Worm (Caenorhabditis elegans): ENCODE measurements around the gene T21C9.6.

T21C9.6 gene

DNA sequence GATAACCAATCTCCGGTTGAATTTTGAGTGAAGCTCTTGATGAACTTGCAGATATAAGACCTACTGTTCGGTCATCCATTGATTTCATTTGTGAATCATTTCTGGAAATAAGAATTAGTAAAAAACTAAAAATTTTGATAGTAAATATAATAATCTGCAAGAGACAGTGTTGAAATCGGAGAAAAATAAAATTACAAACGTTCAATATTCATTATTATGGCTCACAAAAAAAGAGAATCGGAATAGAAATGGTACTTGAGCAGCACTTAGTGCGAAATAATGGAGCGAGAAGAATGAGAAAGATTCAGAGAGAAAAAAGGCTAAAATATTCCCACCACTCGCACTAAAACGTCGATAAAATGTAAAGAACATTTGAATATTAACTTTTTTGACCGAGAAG lies 5.4 kb upstream of the T21C9.6 start, which contains the start of gene vps-54:
vps-54 (minus strand) TSS at position 101 of the 400 bp plus-strand sequence.
- TF ChIP-seq mcd-1 (GFP tag; IDR thresholded peaks at IDR 0.05) (0 out of 2 replicates have a peak, but pooled peaks have one; percentile 9), snpc-1.3 (tag; optimal IDR thresholded peaks at IDR 0.05; ENCODE audit: insufficient read depth) (no peak), madf-3 (GFP tag; IDR thresholded peaks at IDR 0.05) (no peak), nfya-1 (tag; optimal IDR thresholded peaks at IDR 0.05; ENCODE audit: borderline replicate concordance, insufficient read depth) (no peak), somi-1 (GFP tag; optimal IDR thresholded peaks at IDR 0.05) (no peak), ztf-25 (GFP tag; IDR thresholded peaks at IDR 0.05) (no peak), lin-35 (GFP tag; optimal IDR thresholded peaks at IDR 0.05) (no peak), hlh-26 (GFP tag; conservative IDR thresholded peaks at IDR 0.05) (no peak), Y95B8A.8 (GFP tag; IDR thresholded peaks at IDR 0.05) (no peak)

DNA sequence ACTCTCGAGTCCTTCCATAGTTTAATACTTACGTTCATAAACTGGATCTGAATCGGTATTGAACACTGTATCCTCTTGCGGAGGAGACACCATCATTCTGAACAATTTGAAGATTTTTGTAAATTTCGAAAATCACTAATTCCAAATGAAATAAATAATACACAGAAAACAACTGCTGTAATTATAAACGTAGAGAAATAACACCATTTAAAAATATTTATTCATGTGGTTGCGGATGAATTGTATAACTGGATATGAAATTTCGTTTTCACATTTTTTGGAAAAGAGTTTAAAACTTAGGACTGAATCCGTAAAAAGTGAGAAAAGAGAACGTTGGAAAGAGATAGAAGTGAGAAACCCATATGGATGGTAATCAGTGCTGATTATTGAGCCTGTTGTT lies 3.5 kb upstream of the T21C9.6 start, which contains the start of gene mics-1:
mics-1 (minus strand) TSS at position 101 of the 400 bp plus-strand sequence.
- TF ChIP-seq K12H6.12 (tag; optimal IDR thresholded peaks at IDR 0.05) (no peak), Y53G8AR.9 (GFP tag; conservative IDR thresholded peaks at IDR 0.05) (0 out of 2 replicates have a peak, but pooled peaks have one; percentile 33)

DNA sequence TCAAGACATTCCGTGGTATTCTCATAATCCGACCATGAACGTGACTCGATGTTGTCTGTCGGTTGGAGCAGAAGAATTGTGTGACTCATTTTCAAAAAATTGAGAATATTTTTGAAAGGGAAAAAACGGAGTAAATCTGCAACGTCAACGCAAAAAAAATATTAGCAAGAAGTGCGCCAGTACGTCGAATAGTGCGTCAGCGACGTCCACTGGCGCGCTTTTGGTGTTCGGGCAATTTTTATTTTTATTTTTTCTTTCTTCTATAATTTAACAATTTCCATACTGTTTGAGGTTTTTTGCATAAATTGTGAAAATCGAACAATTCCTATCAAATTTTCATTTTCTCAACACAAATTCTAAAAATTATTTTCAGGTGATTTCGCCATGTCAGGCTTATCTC lies 2.7 kb upstream of the T21C9.6 start, which contains the start of the genes erh-1 and lpd-9:
erh-1 (minus strand) TSS at position 204 of the 400 bp plus-strand sequence.
lpd-9 (plus strand) TSS at position 368 of the 400 bp plus-strand sequence.
- no peak for TF ChIP-seq Y95B8A.8 (GFP tag; IDR thresholded peaks at IDR 0.05)
- TF ChIP-seq ceh-100 (GFP tag; IDR thresholded peaks at IDR 0.05) = no peak; the same call in 1 of the 2 replicates
- no peak for TF ChIP-seq F55B11.4 (tag; optimal IDR thresholded peaks at IDR 0.05; ENCODE audit: borderline replicate concordance, insufficient read depth)
- TF ChIP-seq die-1 (tag; optimal IDR thresholded peaks at IDR 0.05) = no peak
- no peak for TF ChIP-seq hlh-12 (tag; optimal IDR thresholded peaks at IDR 0.05)
- TF ChIP-seq nhr-27 (tag; optimal IDR thresholded peaks at IDR 0.05) = no peak
- no peak for TF ChIP-seq egl-44 (GFP tag; IDR thresholded peaks at IDR 0.05)
- TF ChIP-seq gei-17 (GFP tag; optimal IDR thresholded peaks at IDR 0.05) = peak; percentile 23
- peak; percentile 38 to 78 for TF ChIP-seq let-607 (tag; optimal IDR thresholded peaks at IDR 0.05)
- no peak for TF ChIP-seq C17E4.6 (GFP tag; IDR thresholded peaks at IDR 0.05)
- peak; percentile 52 for TF ChIP-seq tbp1 (GFP tag; optimal IDR thresholded peaks at IDR 0.05)
- TF ChIP-seq ccch-3 (GFP tag; optimal IDR thresholded peaks at IDR 0.05) = no peak
- no peak for TF ChIP-seq F49E8.2 (tag; optimal IDR thresholded peaks at IDR 0.05; ENCODE audit: insufficient read depth)
- TF ChIP-seq attf-3 (GFP tag; conservative IDR thresholded peaks at IDR 0.05) = peak; percentile 44; the same call in 1 of the 2 replicates
- TF ChIP-seq lin-40 (tag; optimal IDR thresholded peaks at IDR 0.05) = peak; percentile 81
- TF ChIP-seq madf-10 (tag; optimal IDR thresholded peaks at IDR 0.05) = no peak
- TF ChIP-seq efl-1 (GFP tag; optimal IDR thresholded peaks at IDR 0.05) = peak; percentile 2
- no peak for TF ChIP-seq nfya-2 (GFP tag; IDR thresholded peaks at IDR 0.05)
- no peak for TF ChIP-seq F39B2.1 (GFP tag; IDR thresholded peaks at IDR 0.05)
- no peak for TF ChIP-seq lsy-27 (tag; optimal IDR thresholded peaks at IDR 0.05; ENCODE audit: borderline replicate concordance, insufficient read depth)
- TF ChIP-seq unc-62 (GFP tag; optimal IDR thresholded peaks at IDR 0.05) = no peak
- no peak for TF ChIP-seq sdz-38 (tag; optimal IDR thresholded peaks at IDR 0.05)
- peak; percentile 82 for TF ChIP-seq mcd-1 (GFP tag; IDR thresholded peaks at IDR 0.05)
- peak; percentile 40; the same call in 1 of the 2 replicates for TF ChIP-seq madf-8 (GFP tag; conservative IDR thresholded peaks at IDR 0.05)
- TF ChIP-seq tlf-1 (GFP tag; optimal IDR thresholded peaks at IDR 0.05) = peak; percentile 49
- no peak for TF ChIP-seq aptf-3 (GFP tag; IDR thresholded peaks at IDR 0.05)
- TF ChIP-seq ztf-28 (GFP tag; IDR thresholded peaks at IDR 0.05) = no peak
- TF ChIP-seq F23B12.7 (tag; optimal IDR thresholded peaks at IDR 0.05; ENCODE audit: insufficient read depth) = peak; percentile 13
- no peak for TF ChIP-seq ztf-22 (GFP tag; optimal IDR thresholded peaks at IDR 0.05)
- peak; percentile 63; the same call in 1 of the 2 replicates for TF ChIP-seq K11D2.4 (GFP tag; IDR thresholded peaks at IDR 0.05)
- peak; percentile 81 for TF ChIP-seq B0336.3 (GFP tag; IDR thresholded peaks at IDR 0.05)
- peak; percentile 19 for TF ChIP-seq snpc-4 (GFP tag; optimal IDR thresholded peaks at IDR 0.05)
- peak in 2 of 4 experiments; percentile 47 to 63 for TF ChIP-seq snpc-4 (tag; optimal IDR thresholded peaks at IDR 0.05)
- TF ChIP-seq lin-54 (GFP tag; optimal IDR thresholded peaks at IDR 0.05) = peak; percentile 84
- TF ChIP-seq Y56A3A.18 (GFP tag; IDR thresholded peaks at IDR 0.05) = peak; percentile 86
